Fruit fly (Drosophila melanogaster) whole organism, embryonic: Measurements from ENCODE around the gene galla-2.

Source experiments
- Bgb ChIP-seq: fragments of 200-800 bp; sonication (Bioruptor generic); IDR thresholded peaks from 2 replicates; pipeline ENCODE4 v1.3.6; 2022; ENCODE audit warnings: missing biosample characterization, missing genetic modification characterization; ENCODE audit not compliant: partially characterized antibody
- CG10321 ChIP-seq: fragments of 200-800 bp; sonication (Bioruptor generic); IDR thresholded peaks from 2 replicates; pipeline ENCODE4 v1.3.6; 2022; ENCODE audit warnings: missing biosample characterization, missing genetic modification characterization
- CG10431 ChIP-seq: fragments of 200-800 bp; sonication (Bioruptor generic); optimal IDR thresholded peaks from 3 replicates; lab custom pipeline; 2018; ENCODE audit warnings: missing biosample characterization, mild to moderate bottlenecking, missing genetic modification characterization
- CG11398 ChIP-seq: fragments of 200-800 bp; sonication (Bioruptor generic); optimal IDR thresholded peaks from 2 replicates; lab custom pipeline; 2016; ENCODE audit warnings: missing biosample characterization, missing genetic modification characterization
- CG11723 ChIP-seq: fragments of 200-800 bp; sonication (Bioruptor generic); optimal IDR thresholded peaks from 2 replicates; lab custom pipeline; 2017; ENCODE audit warnings: missing biosample characterization, mild to moderate bottlenecking, missing genetic modification characterization
- CG12299 ChIP-seq: fragments of 200-800 bp; sonication (Bioruptor generic); optimal IDR thresholded peaks from 2 replicates; lab custom pipeline; 2018; ENCODE audit warnings: missing biosample characterization, mild to moderate bottlenecking, missing genetic modification characterization
- CG14050 ChIP-seq: fragments of 200-800 bp; sonication (Bioruptor generic); IDR thresholded peaks from 3 replicates; pipeline ENCODE4 v1.3.6; 2022; ENCODE audit warnings: missing biosample characterization, missing genetic modification characterization
- CG2120 ChIP-seq: fragments of 200-800 bp; sonication (Bioruptor generic); optimal IDR thresholded peaks from 3 replicates; lab custom pipeline; 2016; ENCODE audit warnings: missing biosample characterization, missing genetic modification characterization
- CG2199 ChIP-seq: fragments of 200-800 bp; sonication (Bioruptor generic); IDR thresholded peaks from 3 replicates; pipeline ENCODE4 v1.3.6; 2022; ENCODE audit warnings: missing biosample characterization, missing genetic modification characterization
- CG30020 ChIP-seq: fragments of 200-800 bp; optimal IDR thresholded peaks from 2 replicates; lab custom pipeline; 2019; ENCODE audit warnings: missing biosample characterization, mild to moderate bottlenecking, missing genetic modification characterization, moderate library complexity
- CG3065 ChIP-seq: fragments of 200-800 bp; sonication (Bioruptor generic); optimal IDR thresholded peaks from 2 replicates; lab custom pipeline; 2016; ENCODE audit warnings: missing biosample characterization, missing genetic modification characterization
- CG3281 ChIP-seq: fragments of 200-800 bp; sonication (Bioruptor generic); optimal IDR thresholded peaks from 3 replicates; lab custom pipeline; 2017; ENCODE audit warnings: missing biosample characterization, mild to moderate bottlenecking, missing genetic modification characterization
- CG3407 ChIP-seq: fragments of 200-800 bp; sonication (Bioruptor generic); optimal IDR thresholded peaks from 2 replicates; lab custom pipeline; 2018; ENCODE audit warnings: missing biosample characterization, mild to moderate bottlenecking, missing genetic modification characterization
- CG7372 ChIP-seq: fragments of 200-800 bp; sonication (Bioruptor generic); IDR thresholded peaks from 2 replicates; pipeline ENCODE4 v1.3.6; 2022; ENCODE audit warnings: missing biosample characterization, missing genetic modification characterization
- CG8478 ChIP-seq: fragments of >200 bp; optimal IDR thresholded peaks from 2 replicates; lab custom pipeline; 2018
- CG9609 ChIP-seq: fragments of 200-800 bp; sonication (Bioruptor generic); optimal IDR thresholded peaks from 3 replicates; lab custom pipeline; 2016; ENCODE audit warnings: missing biosample characterization, missing genetic modification characterization
- CG9817 ChIP-seq: fragments of 200-800 bp; sonication (Bioruptor generic); optimal IDR thresholded peaks from 2 replicates; lab custom pipeline; 2018; ENCODE audit warnings: missing biosample characterization, mild to moderate bottlenecking, missing genetic modification characterization, moderate library complexity
- Chrac-16 ChIP-seq: fragments of 200-800 bp; sonication (Bioruptor generic); optimal IDR thresholded peaks from 3 replicates; lab custom pipeline; 2016; ENCODE audit warnings: missing biosample characterization, missing genetic modification characterization
- Dad ChIP-seq: fragments of 200-800 bp; sonication (Bioruptor generic); optimal IDR thresholded peaks from 3 replicates; lab custom pipeline; 2016; ENCODE audit warnings: missing biosample characterization, missing genetic modification characterization
- Dip3 ChIP-seq: fragments of 200-800 bp; sonication (Bioruptor generic); optimal IDR thresholded peaks from 3 replicates; lab custom pipeline; 2016; ENCODE audit warnings: missing biosample characterization, missing genetic modification characterization
- ERR ChIP-seq: fragments of 200-800 bp; sonication (Bioruptor generic); optimal IDR thresholded peaks from 2 replicates; lab custom pipeline; 2016; ENCODE audit warnings: missing biosample characterization, missing genetic modification characterization
- Ets97D ChIP-seq: fragments of 200-800 bp; sonication (Bioruptor generic); optimal IDR thresholded peaks from 3 replicates; lab custom pipeline; 2016; ENCODE audit warnings: missing biosample characterization, missing genetic modification characterization
- H2.0 ChIP-seq: fragments of 200-800 bp; sonication (Bioruptor generic); IDR thresholded peaks from 2 replicates; pipeline ENCODE4 v1.3.6; 2022; ENCODE audit warnings: missing biosample characterization, missing genetic modification characterization
- HLH3B ChIP-seq: fragments of 200-800 bp; sonication (Bioruptor generic); IDR thresholded peaks from 2 replicates; pipeline ENCODE4 v1.3.6; 2022; ENCODE audit warnings: missing biosample characterization, missing genetic modification characterization
- HmgD ChIP-seq: fragments of 200-800 bp; sonication (Bioruptor generic); optimal IDR thresholded peaks from 3 replicates; lab custom pipeline; 2016; ENCODE audit warnings: missing biosample characterization, missing genetic modification characterization
- Kr ChIP-seq: fragments of 200-800 bp; sonication (Bioruptor generic); optimal IDR thresholded peaks from 2 replicates; lab custom pipeline; 2017; ENCODE audit warnings: missing biosample characterization, mild to moderate bottlenecking, missing genetic modification characterization
- MESR4 ChIP-seq: fragments of 200-800 bp; sonication (Bioruptor generic); optimal IDR thresholded peaks from 2 replicates; lab custom pipeline; 2018; ENCODE audit warnings: missing biosample characterization, mild to moderate bottlenecking, missing genetic modification characterization, moderate library complexity
- Mes4 ChIP-seq: fragments of 200-800 bp; sonication (Bioruptor generic); optimal IDR thresholded peaks from 2 replicates; lab custom pipeline; 2016; ENCODE audit warnings: missing biosample characterization, missing genetic modification characterization
- Sry-δ ChIP-seq: fragments of 200-800 bp; sonication (Bioruptor generic); optimal IDR thresholded peaks from 2 replicates; lab custom pipeline; 2016; ENCODE audit warnings: missing biosample characterization, missing genetic modification characterization
- Ssrp ChIP-seq: fragments of 200-800 bp; sonication (Bioruptor generic); optimal IDR thresholded peaks from 2 replicates; lab custom pipeline; 2018; ENCODE audit warnings: missing biosample characterization, mild to moderate bottlenecking, missing genetic modification characterization, moderate library complexity
- Xrp1 ChIP-seq: fragments of 200-800 bp; sonication (Bioruptor generic); IDR thresholded peaks from 2 replicates; pipeline ENCODE4 v1.3.6; 2022; ENCODE audit warnings: missing biosample characterization, missing genetic modification characterization
- ac ChIP-seq: fragments of 200-800 bp; sonication (Bioruptor generic); optimal IDR thresholded peaks from 3 replicates; lab custom pipeline; 2017; ENCODE audit warnings: missing biosample characterization, mild to moderate bottlenecking, missing genetic modification characterization
- bbx ChIP-seq: fragments of 200-800 bp; sonication (Bioruptor generic); IDR thresholded peaks from 2 replicates; pipeline ENCODE4 v1.3.6; 2022; ENCODE audit warnings: missing biosample characterization, missing genetic modification characterization; ENCODE audit not compliant: partially characterized antibody
- br ChIP-seq: fragments of >200 bp; optimal IDR thresholded peaks from 2 replicates; lab custom pipeline; 2017
- bsh ChIP-seq, 2 experiments: fragments of 200-800 bp; sonication (Bioruptor generic); optimal IDR thresholded peaks; 2 replicates each; lab custom pipeline; 2017 to 2018; ENCODE audit warnings: mild to moderate bottlenecking in 2 of 2, missing biosample characterization in 2 of 2, missing genetic modification characterization in 2 of 2, moderate library complexity in 1 of 2
- dm ChIP-seq: fragments of 200-800 bp; sonication (Bioruptor generic); optimal IDR thresholded peaks from 3 replicates; lab custom pipeline; 2016; ENCODE audit warnings: missing biosample characterization, missing genetic modification characterization
- esg ChIP-seq: fragments of 200-800 bp; sonication (Bioruptor generic); conservative IDR thresholded peaks from 2 replicates; pipeline ENCODE4 v1.3.6; 2022; ENCODE audit warnings: missing biosample characterization, missing genetic modification characterization
- fd102C ChIP-seq: fragments of 200-800 bp; sonication (Bioruptor generic); optimal IDR thresholded peaks from 2 replicates; lab custom pipeline; 2018; ENCODE audit warnings: missing biosample characterization, mild to moderate bottlenecking, missing genetic modification characterization, moderate library complexity
- gem ChIP-seq: fragments of 200-800 bp; sonication (Bioruptor generic); optimal IDR thresholded peaks from 2 replicates; lab custom pipeline; 2019; ENCODE audit warnings: missing biosample characterization, mild to moderate bottlenecking, missing genetic modification characterization, moderate library complexity
- grn ChIP-seq: fragments of 200-800 bp; sonication (Bioruptor generic); optimal IDR thresholded peaks from 3 replicates; lab custom pipeline; 2017; ENCODE audit warnings: missing biosample characterization, missing genetic modification characterization
- hb ChIP-seq: fragments of 200-800 bp; sonication (Bioruptor generic); IDR thresholded peaks from 3 replicates; pipeline ENCODE4 v1.3.6; 2022; ENCODE audit warnings: missing biosample characterization, missing genetic modification characterization; ENCODE audit not compliant: partially characterized antibody
- lab ChIP-seq: fragments of 200-800 bp; sonication (Bioruptor generic); optimal IDR thresholded peaks from 3 replicates; lab custom pipeline; 2017; ENCODE audit warnings: missing biosample characterization, missing genetic modification characterization, mild to moderate bottlenecking, moderate library complexity, missing genetic modification reagents
- lmd ChIP-seq: fragments of 200-800 bp; sonication (Bioruptor generic); IDR thresholded peaks from 2 replicates; pipeline ENCODE4 v1.3.6; 2022; ENCODE audit warnings: missing biosample characterization, missing genetic modification characterization
- pfk ChIP-seq: fragments of 200-800 bp; sonication (Bioruptor generic); optimal IDR thresholded peaks from 2 replicates; lab custom pipeline; 2018; ENCODE audit warnings: missing biosample characterization, mild to moderate bottlenecking, missing genetic modification characterization, moderate library complexity
- sc ChIP-seq, 3 experiments: fragments of >200 bp in 2 of 3; fragments of 200-800 bp in 1 of 3; sonication (Bioruptor generic) in 1 of 3; optimal IDR thresholded peaks; 2 replicates in 2 of 3; 3 replicates in 1 of 3; lab custom pipeline; 2017; ENCODE audit warnings: mild to moderate bottlenecking in 1 of 3, missing biosample characterization in 1 of 3, missing genetic modification characterization in 1 of 3, missing genetic modification reagents in 1 of 3
- sens ChIP-seq: fragments of 200-800 bp; sonication (Bioruptor generic); peaks from one replicate; lab custom pipeline; 2016; ENCODE audit warnings: missing biosample characterization, missing genetic modification characterization
- shn ChIP-seq: fragments of 200-800 bp; sonication (Bioruptor generic); optimal IDR thresholded peaks from 3 replicates; lab custom pipeline; 2016; ENCODE audit warnings: missing biosample characterization, missing genetic modification characterization
- slp2 ChIP-seq: fragments of 200-800 bp; sonication (Bioruptor generic); optimal IDR thresholded peaks from 2 replicates; lab custom pipeline; 2016; ENCODE audit warnings: missing biosample characterization, missing genetic modification characterization
- stwl ChIP-seq: fragments of 200-800 bp; sonication (Bioruptor generic); optimal IDR thresholded peaks from 3 replicates; lab custom pipeline; 2018; ENCODE audit warnings: missing biosample characterization, mild to moderate bottlenecking, missing genetic modification characterization, moderate library complexity
- unpg ChIP-seq: fragments of 200-800 bp; sonication (Bioruptor generic); optimal IDR thresholded peaks from 3 replicates; lab custom pipeline; 2018; ENCODE audit warnings: missing biosample characterization, mild to moderate bottlenecking, missing genetic modification characterization, moderate library complexity
- usp ChIP-seq: fragments of >200 bp; optimal IDR thresholded peaks from 2 replicates; lab custom pipeline; 2017; ENCODE audit warnings: missing biosample characterization, missing genetic modification characterization
- vnd ChIP-seq: fragments of 200-800 bp; sonication (Bioruptor generic); IDR thresholded peaks from 3 replicates; pipeline ENCODE4 v1.3.6; 2022; ENCODE audit warnings: missing biosample characterization, missing genetic modification characterization; ENCODE audit not compliant: partially characterized antibody

Gene galla-2

dm6 chr3L:10858569-10858968, 24.1 kb upstream of the galla-2 start (continued):
- TF ChIP-seq unpg (GFP tag; lab: Kevin White, UChicago) (no peak), MESR4 (GFP tag; lab: Kevin White, UChicago) (no peak), CG10321 (GFP tag; lab: Robert Waterston, UW) (peak; percentile 24; the same call in 1 of the 2 replicates), bsh (GFP tag; optimal IDR thresholded peaks at IDR 0.05; lab: Kevin White, UChicago) (peak in 1 of 2 experiments; percentile 34), CG11398 (GFP tag; lab: Kevin White, UChicago) (peak; percentile 50), CG8478 (lab: Kevin White, UChicago) (no peak), Kr (GFP tag; lab: Kevin White, UChicago) (peak; percentile 90), CG9817 (tag; lab: Kevin White, UChicago) (no peak), CG11723 (GFP tag; lab: Kevin White, UChicago) (no peak), CG7372 (GFP tag; lab: Robert Waterston, UW) (no peak), pfk (GFP tag; lab: Kevin White, UChicago) (no peak), Xrp1 (peak; percentile 45), HmgD (no peak), CG3407 (GFP tag; lab: Kevin White, UChicago) (peak; percentile 32), br (lab: Kevin White, UChicago) (no peak), CG12299 (tag; lab: Kevin White, UChicago) (peak; percentile 15), Ets97D (GFP tag; lab: Kevin White, UChicago) (no peak), CG14050 (no peak), usp (GFP tag; lab: Kevin White, UChicago) (no peak), fd102C (no peak), Dip3 (GFP tag; lab: Kevin White, UChicago) (no peak), Chrac-16 (GFP tag; lab: Kevin White, UChicago) (no peak), CG2199 (GFP tag; lab: Robert Waterston, UW) (peak; percentile 47; the same call in 2 of the 3 replicates), esg (GFP tag; lab: Robert Waterston, UW) (no peak), Sry-δ (GFP tag; lab: Kevin White, UChicago) (no peak), slp2 (GFP tag; lab: Kevin White, UChicago) (no peak), sens (GFP tag; lab: Kevin White, UChicago) (peak; percentile 82), Mes4 (GFP tag; lab: Kevin White, UChicago) (no peak), vnd (GFP tag; lab: Robert Waterston, UW) (no peak), ERR (GFP tag; lab: Kevin White, UChicago) (no peak), H2.0 (no peak), lmd (GFP tag; lab: Robert Waterston, UW) (no peak), Dad (GFP tag; lab: Kevin White, UChicago) (peak; percentile 31), CG2120 (GFP tag; lab: Kevin White, UChicago) (no peak), CG3281 (GFP tag; lab: Kevin White, UChicago) (no peak), CG3065 (no peak), gem (tag; lab: Kevin White, UChicago) (peak; percentile 24), shn (GFP tag; lab: Kevin White, UChicago) (no peak), sc (optimal IDR thresholded peaks at IDR 0.05; lab: Kevin White, UChicago) (no peak), sc (GFP tag; optimal IDR thresholded peaks at IDR 0.05; lab: Kevin White, UChicago) (no peak), Bgb (GFP tag; lab: Robert Waterston, UW) (no peak), HLH3B (GFP tag; lab: Robert Waterston, UW) (no peak), bbx (GFP tag; lab: Robert Waterston, UW) (no peak), dm (GFP tag; lab: Kevin White, UChicago) (peak; percentile 26), stwl (tag; lab: Kevin White, UChicago) (peak; percentile 9), CG9609 (GFP tag; lab: Kevin White, UChicago) (no peak), grn (GFP tag; lab: Kevin White, UChicago) (peak; percentile 39), ac (peak; percentile 76), lab (GFP tag; lab: Kevin White, UChicago) (peak; percentile 8), Ssrp (tag; lab: Kevin White, UChicago) (peak; percentile 5), CG30020 (tag; lab: Kevin White, UChicago) (no peak), CG10431 (GFP tag; lab: Kevin White, UChicago) (peak; percentile 97), hb (GFP tag; lab: Robert Waterston, UW) (no peak)
